Worm (Caenorhabditis elegans) whole organism, early embryonic: ENCODE measurements around the gene T26C11.8.

ENCODE experiments used
- B0310.2 ChIP-seq: sonication (generic microtip); optimal IDR thresholded peaks from 2 replicates; lab custom pipeline; 2016; ENCODE audit warnings: mild to moderate bottlenecking, missing genetic modification characterization, missing compliant biosample characterization
- F13C5.2 ChIP-seq: sonication (generic microtip); optimal IDR thresholded peaks from 2 replicates; lab custom pipeline; 2017; ENCODE audit warnings: mild to moderate bottlenecking, missing genetic modification characterization, inconsistent platforms, missing compliant biosample characterization
- aly-1 ChIP-seq: sonication (generic microtip); optimal IDR thresholded peaks from 2 replicates; lab custom pipeline; 2016; ENCODE audit warnings: missing genetic modification characterization, missing compliant biosample characterization
- ama-1 ChIP-seq: fragments of 150-350 bp; optimal IDR thresholded peaks from 2 replicates; lab custom pipeline; 2014
- ceh-13 ChIP-seq: fragments of 200-800 bp; sonication (Bioruptor generic); optimal IDR thresholded peaks from 2 replicates; lab custom pipeline; 2018; ENCODE audit warnings: mild to moderate bottlenecking, missing genetic modification characterization, missing compliant biosample characterization
- ceh-36 ChIP-seq: sonication (generic microtip); optimal IDR thresholded peaks from 2 replicates; lab custom pipeline; 2016; ENCODE audit warnings: missing genetic modification characterization, inconsistent platforms, missing compliant biosample characterization
- ets-7 ChIP-seq: sonication (generic microtip); optimal IDR thresholded peaks from 2 replicates; lab custom pipeline; 2016; ENCODE audit warnings: missing genotype, missing genetic modification characterization, missing compliant biosample characterization
- flt-1 ChIP-seq: fragments of 200-800 bp; sonication (Bioruptor generic); IDR thresholded peaks from 2 replicates; pipeline ENCODE4 v1.3.6; 2022; ENCODE audit warnings: missing genetic modification characterization, missing compliant biosample characterization
- hmbx-1 ChIP-seq: sonication (generic microtip); optimal IDR thresholded peaks from 2 replicates; lab custom pipeline; 2016; ENCODE audit warnings: mild to moderate bottlenecking, missing genetic modification characterization, missing compliant biosample characterization
- hmg-4 ChIP-seq: fragments of 200-800 bp; sonication (Bioruptor generic); optimal IDR thresholded peaks from 2 replicates; lab custom pipeline; 2018; ENCODE audit warnings: mild to moderate bottlenecking, missing genetic modification characterization, missing compliant biosample characterization
- hnd-1 ChIP-seq: sonication (generic microtip); optimal IDR thresholded peaks from 2 replicates; lab custom pipeline; 2016; ENCODE audit warnings: missing genetic modification characterization, missing compliant biosample characterization
- pes-1 ChIP-seq: fragments of 200-800 bp; sonication (Bioruptor generic); IDR thresholded peaks from 2 replicates; pipeline ENCODE4 v1.3.6; 2022; ENCODE audit warnings: missing genetic modification reagents, missing genetic modification characterization, missing compliant biosample characterization
- scrt-1 ChIP-seq: fragments of 200-800 bp; sonication (Bioruptor generic); IDR thresholded peaks from 2 replicates; pipeline ENCODE4 v1.3.6; 2022; ENCODE audit warnings: missing genetic modification characterization, missing compliant biosample characterization
- sea-1 ChIP-seq: fragments of 200-800 bp; sonication (Bioruptor generic); conservative IDR thresholded peaks from 2 replicates; pipeline ENCODE4 v1.3.6; 2022; ENCODE audit warnings: missing genetic modification characterization, missing compliant biosample characterization
- tbx-11 ChIP-seq: fragments of 200-800 bp; sonication (Bioruptor generic); IDR thresholded peaks from 2 replicates; pipeline ENCODE4 v1.3.6; 2022; ENCODE audit warnings: missing genetic modification characterization, missing compliant biosample characterization
- tbx-37 ChIP-seq: fragments of 200-800 bp; sonication (Bioruptor generic); conservative IDR thresholded peaks from 2 replicates; pipeline ENCODE4 v1.3.6; 2022; ENCODE audit warnings: missing genetic modification reagents, missing genetic modification characterization, missing compliant biosample characterization
- tra-4 ChIP-seq: sonication (generic microtip); optimal IDR thresholded peaks from 2 replicates; lab custom pipeline; 2017; ENCODE audit warnings: missing genetic modification characterization, missing compliant biosample characterization

The T26C11.8 gene

ce11 chrX:1826166-1826565 is 34.4 kb upstream of the T26C11.8 start, which contains the start of gene C14E2.1:
C14E2.1 (plus strand) TSS chrX:1826466.
- no peak for TF ChIP-seq flt-1 (GFP tag; lab: Robert Waterston, UW)

ce11 chrX:1829937-1830336 is 30.6 kb upstream of the T26C11.8 start, which contains the start of gene C14E2.6:
C14E2.6 (minus strand) TSS chrX:1830037.
- TF ChIP-seq pes-1 (GFP tag; lab: Robert Waterston, UW) (no peak), hmbx-1 (no peak)

ce11 chrX:1830475-1830874 is 30.0 kb upstream of the T26C11.8 start:
- TF ChIP-seq hmbx-1: no peak
- no peak for TF ChIP-seq tbx-37
- TF ChIP-seq ceh-36 (tag; lab: Kevin White, UChicago): no peak
- TF ChIP-seq F13C5.2 (tag; lab: Kevin White, UChicago): no peak
- TF ChIP-seq ets-7: no peak
- TF ChIP-seq B0310.2 (tag; lab: Kevin White, UChicago): no peak
- no peak for TF ChIP-seq sea-1 (GFP tag; lab: Robert Waterston, UW)
- TF ChIP-seq tra-4 (tag; lab: Kevin White, UChicago): no peak
- no peak for TF ChIP-seq scrt-1 (GFP tag; lab: Robert Waterston, UW)
- TF ChIP-seq ama-1 (lab: Kevin White, UChicago): no peak
- TF ChIP-seq ceh-13 (GFP tag; lab: Kevin White, UChicago): no peak
- TF ChIP-seq flt-1 (GFP tag; lab: Robert Waterston, UW): no peak
- TF ChIP-seq aly-1 (tag; lab: Kevin White, UChicago): no peak
- no peak for TF ChIP-seq tbx-11 (GFP tag; lab: Robert Waterston, UW)
- no peak for TF ChIP-seq hmg-4 (GFP tag; lab: Kevin White, UChicago)

DNA sequence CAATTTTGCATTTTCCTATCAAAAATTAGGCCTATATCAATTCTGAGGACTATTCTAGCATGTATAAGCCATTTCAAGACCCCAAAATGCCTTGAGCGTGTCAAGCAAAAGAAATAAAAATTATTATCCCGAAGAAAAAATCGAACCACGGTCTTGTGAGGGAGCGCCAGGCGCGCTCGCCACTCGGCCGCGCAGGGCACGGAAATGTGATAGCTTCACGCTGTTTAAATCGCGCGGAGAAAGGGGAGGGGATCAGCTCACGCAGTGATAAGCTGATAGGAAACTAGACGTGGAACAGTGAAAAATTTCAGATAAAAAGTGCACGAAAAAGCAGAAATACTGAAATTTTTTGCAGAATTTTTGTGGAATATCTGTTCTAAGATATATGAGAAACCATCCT is 22.8 kb upstream of the T26C11.8 start:
- TF ChIP-seq hmbx-1 (no peak), sea-1 (GFP tag; lab: Robert Waterston, UW) (peak; percentile 75), B0310.2 (tag; lab: Kevin White, UChicago) (peak; percentile 42), flt-1 (GFP tag; lab: Robert Waterston, UW) (peak; percentile 72), hmg-4 (GFP tag; lab: Kevin White, UChicago) (peak; percentile 57), F13C5.2 (tag; lab: Kevin White, UChicago) (peak; percentile 67), tbx-11 (GFP tag; lab: Robert Waterston, UW) (peak; percentile 64), tra-4 (tag; lab: Kevin White, UChicago) (no peak), tbx-37 (peak; percentile 81), hnd-1 (tag; lab: Kevin White, UChicago) (peak; percentile 61), ama-1 (lab: Kevin White, UChicago) (no peak), ceh-13 (GFP tag; lab: Kevin White, UChicago) (peak; percentile 26), aly-1 (tag; lab: Kevin White, UChicago) (no peak), ceh-36 (tag; lab: Kevin White, UChicago) (peak; percentile 55), pes-1 (GFP tag; lab: Robert Waterston, UW) (peak; percentile 77), scrt-1 (GFP tag; lab: Robert Waterston, UW) (peak; percentile 78)

- TF ChIP-seq scrt-1 (GFP tag; lab: Robert Waterston, UW) (no peak), aly-1 (tag; lab: Kevin White, UChicago) (no peak), ceh-36 (tag; lab: Kevin White, UChicago) (no peak), B0310.2 (tag; lab: Kevin White, UChicago) (no peak), flt-1 (GFP tag; lab: Robert Waterston, UW) (no peak), hmg-4 (GFP tag; lab: Kevin White, UChicago) (no peak), hnd-1 (tag; lab: Kevin White, UChicago) (no peak), sea-1 (GFP tag; lab: Robert Waterston, UW) (no peak), ceh-13 (GFP tag; lab: Kevin White, UChicago) (no peak), ama-1 (lab: Kevin White, UChicago) (no peak), pes-1 (GFP tag; lab: Robert Waterston, UW) (no peak), tra-4 (tag; lab: Kevin White, UChicago) (no peak), tbx-11 (GFP tag; lab: Robert Waterston, UW) (no peak), ets-7 (no peak), hmbx-1 (no peak), F13C5.2 (tag; lab: Kevin White, UChicago) (no peak)
Observed at ce11 chrX:1845493-1845892, 15.0 kb upstream of the T26C11.8 start, which contains the start of gene T26C11.4. T26C11.4 (minus strand) TSS chrX:1845546.

- TF ChIP-seq ama-1 (lab: Kevin White, UChicago) (no peak), B0310.2 (tag; lab: Kevin White, UChicago) (no peak), ceh-36 (tag; lab: Kevin White, UChicago) (no peak), F13C5.2 (tag; lab: Kevin White, UChicago) (no peak), flt-1 (GFP tag; lab: Robert Waterston, UW) (no peak), tra-4 (tag; lab: Kevin White, UChicago) (no peak), hnd-1 (tag; lab: Kevin White, UChicago) (no peak), ceh-13 (GFP tag; lab: Kevin White, UChicago) (no peak), ets-7 (no peak), hmbx-1 (no peak), sea-1 (GFP tag; lab: Robert Waterston, UW) (no peak), hmg-4 (GFP tag; lab: Kevin White, UChicago) (no peak), pes-1 (GFP tag; lab: Robert Waterston, UW) (no peak), tbx-37 (no peak), scrt-1 (GFP tag; lab: Robert Waterston, UW) (no peak), aly-1 (tag; lab: Kevin White, UChicago) (no peak)
Observed at ce11 chrX:1847685-1848084, 12.8 kb upstream of the T26C11.8 start.

DNA sequence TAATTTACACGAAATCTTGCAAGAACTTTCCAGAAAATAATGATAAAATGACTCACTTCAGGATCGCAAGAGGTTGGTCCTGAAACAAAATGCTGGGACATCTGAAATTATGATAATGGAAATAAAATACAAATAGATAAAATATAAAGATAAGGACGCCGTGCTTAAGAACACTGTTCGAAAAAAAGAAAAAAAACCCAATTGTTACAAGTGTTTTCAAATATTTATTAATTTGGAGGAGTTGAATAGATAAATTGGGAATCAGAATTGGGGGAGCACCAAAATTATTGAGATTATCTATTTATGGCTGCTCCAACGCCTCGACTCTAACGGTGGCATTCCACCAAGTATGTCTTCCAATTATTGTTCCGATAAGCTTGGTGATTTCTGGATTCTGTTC is 11.9 kb upstream of the T26C11.8 start, which contains the start of gene ceh-41:
ceh-41 (minus strand) TSS at position 101 of the 400 bp plus-strand sequence.
- no peak for TF ChIP-seq ama-1 (lab: Kevin White, UChicago)
- no peak for TF ChIP-seq B0310.2 (tag; lab: Kevin White, UChicago)
- TF ChIP-seq aly-1 (tag; lab: Kevin White, UChicago): no peak
- TF ChIP-seq flt-1 (GFP tag; lab: Robert Waterston, UW): no peak
- no peak for TF ChIP-seq tra-4 (tag; lab: Kevin White, UChicago)
- TF ChIP-seq pes-1 (GFP tag; lab: Robert Waterston, UW): no peak
- no peak for TF ChIP-seq F13C5.2 (tag; lab: Kevin White, UChicago)
- no peak for TF ChIP-seq tbx-11 (GFP tag; lab: Robert Waterston, UW)
- no peak for TF ChIP-seq sea-1 (GFP tag; lab: Robert Waterston, UW)
- no peak for TF ChIP-seq hnd-1 (tag; lab: Kevin White, UChicago)
- TF ChIP-seq ceh-13 (GFP tag; lab: Kevin White, UChicago): no peak
- no peak for TF ChIP-seq ceh-36 (tag; lab: Kevin White, UChicago)
- TF ChIP-seq scrt-1 (GFP tag; lab: Robert Waterston, UW): no peak
- no peak for TF ChIP-seq hmbx-1
- TF ChIP-seq ets-7: no peak
- no peak for TF ChIP-seq tbx-37
- TF ChIP-seq hmg-4 (GFP tag; lab: Kevin White, UChicago): no peak
